Fruit fly (Drosophila melanogaster) whole organism, embryonic: ENCODE data around the gene CG7551.

Source experiments
- Ada2b ChIP-seq: fragments of 200-800 bp; sonication (Bioruptor generic); IDR thresholded peaks from 2 replicates; pipeline ENCODE4 v1.3.6; 2022; ENCODE audit warnings: missing biosample characterization, missing genetic modification characterization
- Bgb ChIP-seq: fragments of 200-800 bp; sonication (Bioruptor generic); IDR thresholded peaks from 2 replicates; pipeline ENCODE4 v1.3.6; 2022; ENCODE audit warnings: missing biosample characterization, missing genetic modification characterization; ENCODE audit not compliant: partially characterized antibody
- CG10959 ChIP-seq: fragments of 200-800 bp; sonication (Bioruptor generic); IDR thresholded peaks from 2 replicates; pipeline ENCODE4 v1.3.6; 2022; ENCODE audit warnings: missing biosample characterization, missing genetic modification characterization
- CG11504 ChIP-seq: fragments of 200-800 bp; sonication (Bioruptor generic); optimal IDR thresholded peaks from 3 replicates; lab custom pipeline; 2019; ENCODE audit warnings: missing biosample characterization, mild to moderate bottlenecking, missing genetic modification characterization, moderate library complexity
- CG11695 ChIP-seq: fragments of 200-800 bp; sonication (Bioruptor generic); IDR thresholded peaks from 3 replicates; pipeline ENCODE4 v1.3.6; 2022; ENCODE audit warnings: missing biosample characterization, missing genetic modification characterization
- CG16863 ChIP-seq: fragments of 200-800 bp; sonication (Bioruptor generic); optimal IDR thresholded peaks from 3 replicates; lab custom pipeline; 2016; ENCODE audit warnings: missing biosample characterization, missing genetic modification characterization
- CG17328 ChIP-seq: fragments of 200-800 bp; sonication (Bioruptor generic); IDR thresholded peaks from 2 replicates; pipeline ENCODE4 v1.3.6; 2022; ENCODE audit warnings: missing biosample characterization, missing genetic modification characterization
- CG17359 ChIP-seq: fragments of 200-800 bp; sonication (Bioruptor generic); optimal IDR thresholded peaks from 3 replicates; lab custom pipeline; 2018; ENCODE audit warnings: missing biosample characterization, mild to moderate bottlenecking, missing genetic modification characterization, moderate library complexity
- CG18262 ChIP-seq: fragments of 200-800 bp; optimal IDR thresholded peaks from 3 replicates; lab custom pipeline; 2019; ENCODE audit warnings: missing biosample characterization, mild to moderate bottlenecking, missing genetic modification characterization, moderate library complexity
- CG2199 ChIP-seq: fragments of 200-800 bp; sonication (Bioruptor generic); IDR thresholded peaks from 3 replicates; pipeline ENCODE4 v1.3.6; 2022; ENCODE audit warnings: missing biosample characterization, missing genetic modification characterization
- CG31441 ChIP-seq: fragments of 200-800 bp; sonication (Bioruptor generic); IDR thresholded peaks from 2 replicates; pipeline ENCODE4 v1.3.6; 2022; ENCODE audit warnings: missing biosample characterization, missing genetic modification characterization
- CG33557 ChIP-seq: fragments of 200-800 bp; sonication (Bioruptor generic); optimal IDR thresholded peaks from 2 replicates; lab custom pipeline; 2019; ENCODE audit warnings: missing biosample characterization, mild to moderate bottlenecking, missing genetic modification characterization, moderate library complexity
- CG4424 ChIP-seq: fragments of 200-800 bp; sonication (Bioruptor generic); optimal IDR thresholded peaks from 3 replicates; lab custom pipeline; 2016; ENCODE audit warnings: missing biosample characterization, missing genetic modification characterization
- CG7987 ChIP-seq: fragments of 200-800 bp; sonication (Bioruptor generic); optimal IDR thresholded peaks from 2 replicates; lab custom pipeline; 2018; ENCODE audit warnings: missing biosample characterization, mild to moderate bottlenecking, missing genetic modification characterization, moderate library complexity
- Deaf1 ChIP-seq: fragments of 200-800 bp; optimal IDR thresholded peaks from 3 replicates; lab custom pipeline; 2019; ENCODE audit warnings: missing biosample characterization, mild to moderate bottlenecking, missing genetic modification characterization, moderate library complexity
- Dfd ChIP-seq, 2 experiments: fragments of >200 bp; optimal IDR thresholded peaks; 2 replicates each; lab custom pipeline; 2017; ENCODE audit warnings: missing biosample characterization in 2 of 2, missing genetic modification characterization in 2 of 2
- E2f2 ChIP-seq: fragments of 200-800 bp; sonication (Bioruptor generic); IDR thresholded peaks from 2 replicates; pipeline ENCODE4 v1.3.6; 2022; ENCODE audit warnings: missing biosample characterization, missing genetic modification characterization
- GATAe ChIP-seq: fragments of 200-800 bp; sonication (Bioruptor generic); conservative IDR thresholded peaks from 2 replicates; pipeline ENCODE4 v1.3.6; 2022; ENCODE audit warnings: missing biosample characterization, missing genetic modification characterization
- MTF-1 ChIP-seq: fragments of 200-800 bp; sonication (Bioruptor generic); optimal IDR thresholded peaks from 2 replicates; lab custom pipeline; 2018; ENCODE audit warnings: missing biosample characterization, mild to moderate bottlenecking, missing genetic modification characterization, borderline replicate concordance
- Max ChIP-seq: fragments of 200-800 bp; sonication (Bioruptor generic); optimal IDR thresholded peaks from 2 replicates; lab custom pipeline; 2016; ENCODE audit warnings: missing biosample characterization, mild to moderate bottlenecking, missing genetic modification characterization
- Myb ChIP-seq: fragments of 200-800 bp; sonication (Bioruptor generic); optimal IDR thresholded peaks from 2 replicates; lab custom pipeline; 2016; ENCODE audit warnings: missing biosample characterization, missing genetic modification characterization
- Pdp1 ChIP-seq, 2 experiments: fragments of 200-800 bp; sonication (Bioruptor generic); optimal IDR thresholded peaks; 3 replicates each; lab custom pipeline; 2016; ENCODE audit warnings: missing biosample characterization in 2 of 2, missing genetic modification characterization in 2 of 2, mild to moderate bottlenecking in 1 of 2, moderate library complexity in 1 of 2
- Rx ChIP-seq: fragments of 200-800 bp; sonication (Bioruptor generic); IDR thresholded peaks from 2 replicates; pipeline ENCODE4 v1.3.6; 2022; ENCODE audit warnings: missing biosample characterization, missing genetic modification characterization
- Six4 ChIP-seq: fragments of 200-800 bp; sonication (Bioruptor generic); optimal IDR thresholded peaks from 2 replicates; lab custom pipeline; 2016; ENCODE audit warnings: missing biosample characterization, missing genetic modification characterization
- Sox102F ChIP-seq: fragments of 200-800 bp; sonication (Bioruptor generic); optimal IDR thresholded peaks from 2 replicates; lab custom pipeline; 2018; ENCODE audit warnings: missing biosample characterization, mild to moderate bottlenecking, missing genetic modification characterization, moderate library complexity
- Stat92E ChIP-seq, 3 experiments: fragments of >200 bp in 2 of 3; fragments of 200-800 bp in 1 of 3; sonication (Bioruptor generic) in 1 of 3; optimal IDR thresholded peaks; 2 replicates each; lab custom pipeline; 2017 to 2019; ENCODE audit warnings: missing biosample characterization in 3 of 3, missing genetic modification characterization in 3 of 3, mild to moderate bottlenecking in 1 of 3, moderate library complexity in 1 of 3
- Usf ChIP-seq: fragments of 200-800 bp; sonication (Bioruptor generic); optimal IDR thresholded peaks from 2 replicates; lab custom pipeline; 2017; ENCODE audit warnings: missing genotype, missing biosample characterization, missing genetic modification characterization
- Xbp1 ChIP-seq: fragments of 200-800 bp; sonication (Bioruptor generic); optimal IDR thresholded peaks from 3 replicates; lab custom pipeline; 2016; ENCODE audit warnings: missing biosample characterization, mild to moderate bottlenecking, missing genetic modification characterization
- Xrp1 ChIP-seq: fragments of 200-800 bp; sonication (Bioruptor generic); IDR thresholded peaks from 2 replicates; pipeline ENCODE4 v1.3.6; 2022; ENCODE audit warnings: missing biosample characterization, missing genetic modification characterization
- YL-1 ChIP-seq: fragments of 200-800 bp; sonication (Bioruptor generic); optimal IDR thresholded peaks from 3 replicates; lab custom pipeline; 2017; ENCODE audit warnings: missing biosample characterization, mild to moderate bottlenecking, missing genetic modification characterization
- bsh ChIP-seq, 2 experiments: fragments of 200-800 bp; sonication (Bioruptor generic); optimal IDR thresholded peaks; 2 replicates each; lab custom pipeline; 2017 to 2018; ENCODE audit warnings: mild to moderate bottlenecking in 2 of 2, missing biosample characterization in 2 of 2, missing genetic modification characterization in 2 of 2, moderate library complexity in 1 of 2
- chif ChIP-seq, 2 experiments: fragments of 200-800 bp; sonication (Bioruptor generic); optimal IDR thresholded peaks; 3 replicates each; lab custom pipeline; 2016; ENCODE audit warnings: missing biosample characterization in 2 of 2, missing genetic modification characterization in 2 of 2
- crol ChIP-seq: fragments of 200-800 bp; sonication (Bioruptor generic); IDR thresholded peaks from 2 replicates; pipeline ENCODE4 v1.3.6; 2022; ENCODE audit warnings: missing biosample characterization, missing genetic modification characterization
- dan ChIP-seq: fragments of 200-800 bp; sonication (Bioruptor generic); IDR thresholded peaks from 2 replicates; pipeline ENCODE4 v1.3.6; 2022; ENCODE audit warnings: missing biosample characterization, missing genetic modification characterization
- dmrt99B ChIP-seq: fragments of 200-800 bp; sonication (Bioruptor generic); optimal IDR thresholded peaks from 2 replicates; lab custom pipeline; 2018; ENCODE audit warnings: missing biosample characterization, mild to moderate bottlenecking, missing genetic modification characterization, moderate library complexity
- ems ChIP-seq: fragments of 200-800 bp; sonication (Bioruptor generic); optimal IDR thresholded peaks from 3 replicates; lab custom pipeline; 2016; ENCODE audit warnings: missing biosample characterization, missing genetic modification characterization
- gem ChIP-seq: fragments of 200-800 bp; sonication (Bioruptor generic); optimal IDR thresholded peaks from 2 replicates; lab custom pipeline; 2019; ENCODE audit warnings: missing biosample characterization, mild to moderate bottlenecking, missing genetic modification characterization, moderate library complexity
- klu ChIP-seq: fragments of 200-800 bp; sonication (Bioruptor generic); IDR thresholded peaks from 2 replicates; pipeline ENCODE4 v1.3.6; 2022; ENCODE audit warnings: missing biosample characterization, missing genetic modification characterization
- lola ChIP-seq, 3 experiments: fragments of >200 bp in 2 of 3; fragments of 200-800 bp in 1 of 3; sonication (Bioruptor generic) in 1 of 3; optimal IDR thresholded peaks; 2 replicates each; lab custom pipeline; 2017 to 2019; ENCODE audit warnings: missing biosample characterization in 3 of 3, missing genetic modification characterization in 3 of 3, mild to moderate bottlenecking in 1 of 3, moderate library complexity in 1 of 3
- lov ChIP-seq, 2 experiments: fragments of 200-800 bp in 1 of 2; fragments of >200 bp in 1 of 2; sonication (Bioruptor generic) in 1 of 2; IDR thresholded peaks in 1 of 2; optimal IDR thresholded peaks in 1 of 2; 2 replicates in 1 of 2; 3 replicates in 1 of 2; pipeline versions ENCODE4 v1.3.6 to Lab custom; 2017 to 2022; ENCODE audit warnings: missing biosample characterization in 1 of 2, missing genetic modification characterization in 1 of 2
- phol ChIP-seq: fragments of 200-800 bp; sonication (Bioruptor generic); optimal IDR thresholded peaks from 3 replicates; lab custom pipeline; 2018; ENCODE audit warnings: missing biosample characterization, mild to moderate bottlenecking, missing genetic modification characterization, moderate library complexity
- prd ChIP-seq, 3 experiments: fragments of >200 bp in 2 of 3; fragments of 200-800 bp in 1 of 3; sonication (Bioruptor generic) in 1 of 3; optimal IDR thresholded peaks in 2 of 3; IDR thresholded peaks in 1 of 3; 2 replicates in 2 of 3; 3 replicates in 1 of 3; pipeline versions ENCODE4 v1.3.6 to Lab custom; 2017 to 2022; ENCODE audit warnings: missing biosample characterization in 1 of 3, missing genetic modification characterization in 1 of 3
- sens-2 ChIP-seq: fragments of 200-800 bp; sonication (Bioruptor generic); IDR thresholded peaks from 2 replicates; pipeline ENCODE4 v1.3.6; 2022; ENCODE audit warnings: missing biosample characterization, missing genetic modification characterization
- sima ChIP-seq: fragments of 200-800 bp; sonication (Bioruptor generic); optimal IDR thresholded peaks from 2 replicates; lab custom pipeline; 2016; ENCODE audit warnings: missing biosample characterization, missing genetic modification characterization
- sqz ChIP-seq: fragments of 200-800 bp; sonication (Bioruptor generic); optimal IDR thresholded peaks from 3 replicates; lab custom pipeline; 2018; ENCODE audit warnings: missing biosample characterization, mild to moderate bottlenecking, missing genetic modification characterization
- sug ChIP-seq: fragments of 200-800 bp; optimal IDR thresholded peaks from 2 replicates; lab custom pipeline; 2019; ENCODE audit warnings: missing biosample characterization, mild to moderate bottlenecking, missing genetic modification characterization, moderate library complexity
- vvl ChIP-seq: fragments of 200-800 bp; sonication (Bioruptor generic); IDR thresholded peaks from 2 replicates; pipeline ENCODE4 v1.3.6; 2022; ENCODE audit warnings: missing biosample characterization, missing genetic modification characterization

The CG7551 gene

DNA sequence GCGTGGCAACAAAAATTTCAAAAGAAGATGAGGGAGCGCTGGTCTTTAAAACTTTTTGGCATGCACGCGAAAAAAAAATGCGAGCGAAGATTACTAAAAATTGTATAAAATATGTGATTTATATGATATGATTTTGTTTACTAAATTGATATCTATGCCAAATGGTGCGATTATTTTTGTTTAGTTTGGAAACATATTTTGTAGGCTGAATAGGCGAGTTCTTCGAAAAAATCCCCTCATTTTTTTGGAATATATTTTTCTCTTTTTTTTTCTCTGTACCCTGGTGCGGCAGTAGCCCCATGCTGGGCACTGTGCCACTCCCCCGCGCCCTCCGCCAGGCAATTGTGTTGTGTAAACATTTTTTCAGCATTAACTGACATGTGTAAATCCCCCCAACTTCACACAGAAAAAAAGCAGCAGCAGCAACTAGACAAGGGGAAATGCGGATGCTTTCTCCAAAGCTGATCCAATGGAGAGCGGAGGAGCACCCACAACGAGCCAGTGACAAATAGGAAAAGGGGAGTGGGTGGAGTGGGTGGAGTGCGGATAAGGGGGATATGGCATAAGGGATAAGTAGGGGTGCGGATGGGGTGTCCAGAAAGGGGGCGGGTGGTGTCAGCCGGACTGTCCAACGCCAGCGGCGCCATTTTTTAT, 27.8 kb downstream of the CG7551 start:
- no peak for TF ChIP-seq Dfd (GFP tag; optimal IDR thresholded peaks at IDR 0.05; lab: Kevin White, UChicago)
- TF ChIP-seq lola (GFP tag; optimal IDR thresholded peaks at IDR 0.05; lab: Kevin White, UChicago), result peak in 1 of 3 experiments; percentile 38
- TF ChIP-seq CG17328 (GFP tag; lab: Robert Waterston, UW), result peak; percentile 20; the same call in 1 of the 2 replicates
- peak; percentile 40 for TF ChIP-seq CG18262 (tag; lab: Kevin White, UChicago)
- TF ChIP-seq Ada2b (GFP tag; lab: Robert Waterston, UW), result 0 out of 2 replicates have a peak, but pooled peaks have one; percentile 10
- no peak for TF ChIP-seq prd (optimal IDR thresholded peaks at IDR 0.05; lab: Kevin White, UChicago)
- peak; percentile 23; the same call in 1 of the 3 replicates for TF ChIP-seq prd (GFP tag; IDR thresholded peaks at IDR 0.05; lab: Robert Waterston, UW)
- peak; percentile 14 for TF ChIP-seq Xbp1 (GFP tag; lab: Kevin White, UChicago)
- TF ChIP-seq Pdp1 (GFP tag; optimal IDR thresholded peaks at IDR 0.05; lab: Kevin White, UChicago), result peak in 1 of 2 experiments; percentile 21
- peak; percentile 33 for TF ChIP-seq CG17359 (tag; lab: Kevin White, UChicago)
- peak; percentile 67; the same call in 1 of the 2 replicates for TF ChIP-seq crol
- TF ChIP-seq Xrp1, result peak; percentile 56; the same call in 1 of the 2 replicates
- TF ChIP-seq CG7987 (GFP tag; lab: Kevin White, UChicago), result no peak
- TF ChIP-seq Usf, result no peak
- no peak for TF ChIP-seq sug
- TF ChIP-seq sqz, result peak; percentile 8
- TF ChIP-seq phol, result peak; percentile 35
- no peak for TF ChIP-seq sima (GFP tag; lab: Kevin White, UChicago)
- no peak for TF ChIP-seq GATAe (GFP tag; lab: Robert Waterston, UW)
- peak; percentile 24 for TF ChIP-seq gem
- TF ChIP-seq CG2199 (GFP tag; lab: Robert Waterston, UW), result 0 out of 3 replicates have a peak, but pooled peaks have one; percentile 11
- no peak for TF ChIP-seq CG16863
- no peak for TF ChIP-seq CG11695
- TF ChIP-seq CG11504 (tag; lab: Kevin White, UChicago), result peak; percentile 42
- TF ChIP-seq Max, result peak; percentile 5
- TF ChIP-seq YL-1 (GFP tag; lab: Kevin White, UChicago), result no peak
- TF ChIP-seq Rx (GFP tag; lab: Robert Waterston, UW), result peak; percentile 10; the same call in 1 of the 2 replicates
- TF ChIP-seq lov (optimal IDR thresholded peaks at IDR 0.05; lab: Kevin White, UChicago), result no peak
- no peak for TF ChIP-seq lov (GFP tag; IDR thresholded peaks at IDR 0.05; lab: Robert Waterston, UW)
- no peak for TF ChIP-seq klu (GFP tag; lab: Robert Waterston, UW)
- TF ChIP-seq Stat92E (GFP tag; optimal IDR thresholded peaks at IDR 0.05; lab: Kevin White, UChicago), result no peak
- no peak for TF ChIP-seq CG33557 (GFP tag; lab: Kevin White, UChicago)
- peak; percentile 13 for TF ChIP-seq ems (GFP tag; lab: Kevin White, UChicago)
- TF ChIP-seq dan (GFP tag; lab: Robert Waterston, UW), result no peak
- TF ChIP-seq Myb, result no peak
- TF ChIP-seq bsh (GFP tag; optimal IDR thresholded peaks at IDR 0.05; lab: Kevin White, UChicago), result peak in 1 of 2 experiments; percentile 44
- peak; percentile 25 for TF ChIP-seq Six4 (GFP tag; lab: Kevin White, UChicago)
- TF ChIP-seq sens-2 (GFP tag; lab: Robert Waterston, UW), result no peak
- TF ChIP-seq chif (GFP tag; optimal IDR thresholded peaks at IDR 0.05; lab: Kevin White, UChicago), result no peak
- no peak for TF ChIP-seq MTF-1 (GFP tag; lab: Kevin White, UChicago)
- TF ChIP-seq Deaf1 (tag; lab: Kevin White, UChicago), result no peak
- peak; percentile 10; the same call in 1 of the 2 replicates for TF ChIP-seq E2f2 (GFP tag; lab: Robert Waterston, UW)
- 0 out of 2 replicates have a peak, but pooled peaks have one; percentile 12 for TF ChIP-seq Bgb (GFP tag; lab: Robert Waterston, UW)
- TF ChIP-seq CG4424 (GFP tag; lab: Kevin White, UChicago), result peak; percentile 41
- TF ChIP-seq Sox102F (GFP tag; lab: Kevin White, UChicago), result peak; percentile 44
- peak; percentile 31; the same call in 1 of the 2 replicates for TF ChIP-seq vvl (GFP tag; lab: Robert Waterston, UW)
- peak; percentile 32 for TF ChIP-seq dmrt99B (tag; lab: Kevin White, UChicago)
- TF ChIP-seq CG10959 (GFP tag; lab: Robert Waterston, UW), result 0 out of 2 replicates have a peak, but pooled peaks have one; percentile 4
- TF ChIP-seq CG31441 (GFP tag; lab: Robert Waterston, UW), result peak; percentile 55
